Fruit fly (Drosophila melanogaster) whole organism, embryonic: Measurements from ENCODE around the gene CG13131.

Experiments
- Bteb2 ChIP-seq: fragments of 200-800 bp; sonication (Bioruptor generic); optimal IDR thresholded peaks from 2 replicates; lab custom pipeline; 2016; ENCODE audit warnings: missing biosample characterization, missing genetic modification characterization
- CG10147 ChIP-seq: fragments of 200-800 bp; sonication (Bioruptor generic); optimal IDR thresholded peaks from 2 replicates; lab custom pipeline; 2019; ENCODE audit warnings: missing biosample characterization, mild to moderate bottlenecking, missing genetic modification characterization, moderate library complexity
- CG10654 ChIP-seq: fragments of 200-800 bp; sonication (Bioruptor generic); optimal IDR thresholded peaks from 2 replicates; lab custom pipeline; 2016; ENCODE audit warnings: missing biosample characterization, missing genetic modification characterization
- CG11456 ChIP-seq: fragments of 200-800 bp; sonication (Bioruptor generic); IDR thresholded peaks from 3 replicates; pipeline ENCODE4 v1.3.6; 2022; ENCODE audit warnings: missing biosample characterization, missing genetic modification characterization
- CG12659 ChIP-seq: fragments of 200-800 bp; sonication (Bioruptor generic); optimal IDR thresholded peaks from 3 replicates; lab custom pipeline; 2017; ENCODE audit warnings: mild to moderate bottlenecking, missing biosample characterization, missing genetic modification reagents, missing genetic modification characterization
- CG13894 ChIP-seq: fragments of 200-800 bp; sonication (Bioruptor generic); optimal IDR thresholded peaks from 3 replicates; lab custom pipeline; 2018; ENCODE audit warnings: missing biosample characterization, mild to moderate bottlenecking, missing genetic modification characterization, moderate library complexity
- CG14050 ChIP-seq: fragments of 200-800 bp; sonication (Bioruptor generic); IDR thresholded peaks from 3 replicates; pipeline ENCODE4 v1.3.6; 2022; ENCODE audit warnings: missing biosample characterization, missing genetic modification characterization
- CG15073 ChIP-seq: fragments of 200-800 bp; sonication (Bioruptor generic); optimal IDR thresholded peaks from 2 replicates; lab custom pipeline; 2016; ENCODE audit warnings: missing biosample characterization, missing genetic modification characterization
- CG16815 ChIP-seq: fragments of 200-800 bp; sonication (Bioruptor generic); optimal IDR thresholded peaks from 3 replicates; lab custom pipeline; 2017; ENCODE audit warnings: missing biosample characterization, mild to moderate bottlenecking, missing genetic modification characterization
- CG16863 ChIP-seq: fragments of 200-800 bp; sonication (Bioruptor generic); optimal IDR thresholded peaks from 3 replicates; lab custom pipeline; 2016; ENCODE audit warnings: missing biosample characterization, missing genetic modification characterization
- CG18011 ChIP-seq: fragments of 200-800 bp; sonication (Bioruptor generic); optimal IDR thresholded peaks from 2 replicates; lab custom pipeline; 2017; ENCODE audit warnings: missing biosample characterization, missing genetic modification characterization, mild to moderate bottlenecking, moderate library complexity, missing genotype
- CG2120 ChIP-seq: fragments of 200-800 bp; sonication (Bioruptor generic); optimal IDR thresholded peaks from 3 replicates; lab custom pipeline; 2016; ENCODE audit warnings: missing biosample characterization, missing genetic modification characterization
- CG2712 ChIP-seq: fragments of 200-800 bp; optimal IDR thresholded peaks from 3 replicates; lab custom pipeline; 2019; ENCODE audit warnings: missing biosample characterization, mild to moderate bottlenecking, missing genetic modification characterization, moderate library complexity
- CG3407 ChIP-seq: fragments of 200-800 bp; sonication (Bioruptor generic); optimal IDR thresholded peaks from 2 replicates; lab custom pipeline; 2018; ENCODE audit warnings: missing biosample characterization, mild to moderate bottlenecking, missing genetic modification characterization
- CG3838 ChIP-seq: fragments of 200-800 bp; sonication (Bioruptor generic); optimal IDR thresholded peaks from 3 replicates; lab custom pipeline; 2016; ENCODE audit warnings: missing biosample characterization, missing genetic modification characterization
- CG3847 ChIP-seq: fragments of 200-800 bp; sonication (Bioruptor generic); IDR thresholded peaks from 2 replicates; pipeline ENCODE4 v1.3.6; 2022; ENCODE audit warnings: missing biosample characterization, missing genetic modification characterization
- CG6175 ChIP-seq: fragments of 200-800 bp; sonication (Bioruptor generic); IDR thresholded peaks from 3 replicates; pipeline ENCODE4 v1.3.6; 2022; ENCODE audit warnings: missing biosample characterization, missing genetic modification characterization
- CG6813 ChIP-seq: fragments of 200-800 bp; sonication (Bioruptor generic); optimal IDR thresholded peaks from 2 replicates; lab custom pipeline; 2017; ENCODE audit warnings: missing biosample characterization, missing genetic modification characterization, mild to moderate bottlenecking, moderate library complexity, missing genetic modification reagents
- CG7745 ChIP-seq: fragments of 200-800 bp; sonication (Bioruptor generic); optimal IDR thresholded peaks from 2 replicates; lab custom pipeline; 2018; ENCODE audit warnings: missing biosample characterization, mild to moderate bottlenecking, missing genetic modification characterization, moderate library complexity
- CG8089 ChIP-seq: fragments of 200-800 bp; sonication (Bioruptor generic); optimal IDR thresholded peaks from 3 replicates; lab custom pipeline; 2016; ENCODE audit warnings: missing biosample characterization, missing genetic modification characterization
- CTCF ChIP-seq: fragments of 200-800 bp; sonication (Bioruptor generic); optimal IDR thresholded peaks from 2 replicates; lab custom pipeline; 2017; ENCODE audit warnings: missing biosample characterization, mild to moderate bottlenecking, missing genetic modification characterization, moderate library complexity
- Dip3 ChIP-seq: fragments of 200-800 bp; sonication (Bioruptor generic); optimal IDR thresholded peaks from 3 replicates; lab custom pipeline; 2016; ENCODE audit warnings: missing biosample characterization, missing genetic modification characterization
- ERR ChIP-seq: fragments of 200-800 bp; sonication (Bioruptor generic); optimal IDR thresholded peaks from 2 replicates; lab custom pipeline; 2016; ENCODE audit warnings: missing biosample characterization, missing genetic modification characterization
- HLH4C ChIP-seq: fragments of 200-800 bp; sonication (Bioruptor generic); IDR thresholded peaks from 3 replicates; pipeline ENCODE4 v1.3.6; 2022; ENCODE audit warnings: missing biosample characterization, missing genetic modification characterization; ENCODE audit not compliant: partially characterized antibody
- Hand ChIP-seq: fragments of 200-800 bp; sonication (Bioruptor generic); optimal IDR thresholded peaks from 2 replicates; lab custom pipeline; 2017; ENCODE audit warnings: mild to moderate bottlenecking, missing biosample characterization, missing genetic modification reagents, missing genetic modification characterization
- HmgZ ChIP-seq: fragments of 200-800 bp; sonication (Bioruptor generic); optimal IDR thresholded peaks from 2 replicates; lab custom pipeline; 2018; ENCODE audit warnings: missing biosample characterization, mild to moderate bottlenecking, missing genetic modification characterization
- Hmx ChIP-seq: fragments of 200-800 bp; sonication (Bioruptor generic); optimal IDR thresholded peaks from 2 replicates; lab custom pipeline; 2016; ENCODE audit warnings: missing biosample characterization, missing genetic modification characterization
- Hr78 ChIP-seq, 2 experiments: fragments of 200-800 bp in 1 of 2; fragments of >200 bp in 1 of 2; sonication (Bioruptor generic) in 1 of 2; optimal IDR thresholded peaks; 2 replicates each; lab custom pipeline; 2017 to 2019; ENCODE audit warnings: missing biosample characterization in 2 of 2, missing genetic modification characterization in 2 of 2, mild to moderate bottlenecking in 1 of 2, moderate library complexity in 1 of 2
- Jarid2 ChIP-seq: fragments of 200-800 bp; sonication (Bioruptor generic); optimal IDR thresholded peaks from 3 replicates; lab custom pipeline; 2017; ENCODE audit warnings: mild to moderate bottlenecking, missing biosample characterization, missing genetic modification reagents, missing genetic modification characterization
- Nf-YA ChIP-seq: fragments of 200-800 bp; sonication (Bioruptor generic); IDR thresholded peaks from 2 replicates; pipeline ENCODE4 v1.3.6; 2022; ENCODE audit warnings: missing biosample characterization, missing genetic modification characterization
- NfI ChIP-seq: fragments of 200-800 bp; sonication (Bioruptor generic); optimal IDR thresholded peaks from 3 replicates; lab custom pipeline; 2018; ENCODE audit warnings: missing biosample characterization, mild to moderate bottlenecking, missing genetic modification characterization, moderate library complexity
- PHDP ChIP-seq: fragments of 200-800 bp; sonication (Bioruptor generic); optimal IDR thresholded peaks from 3 replicates; lab custom pipeline; 2018; ENCODE audit warnings: missing biosample characterization, mild to moderate bottlenecking, missing genetic modification characterization, moderate library complexity
- Stat92E ChIP-seq, 3 experiments: fragments of >200 bp in 2 of 3; fragments of 200-800 bp in 1 of 3; sonication (Bioruptor generic) in 1 of 3; optimal IDR thresholded peaks; 2 replicates each; lab custom pipeline; 2017 to 2019; ENCODE audit warnings: missing biosample characterization in 3 of 3, missing genetic modification characterization in 3 of 3, mild to moderate bottlenecking in 1 of 3, moderate library complexity in 1 of 3
- TFAM ChIP-seq: fragments of 200-800 bp; sonication (Bioruptor generic); optimal IDR thresholded peaks from 2 replicates; lab custom pipeline; 2017; ENCODE audit warnings: missing biosample characterization, missing genetic modification characterization, inconsistent platforms
- Tbp ChIP-seq: fragments of >200 bp; optimal IDR thresholded peaks from 2 replicates; lab custom pipeline; 2018; ENCODE audit warnings: missing biosample characterization, missing genetic modification characterization
- Vsx1 ChIP-seq: fragments of 200-800 bp; sonication (Bioruptor generic); optimal IDR thresholded peaks from 2 replicates; lab custom pipeline; 2017; ENCODE audit warnings: missing biosample characterization, mild to moderate bottlenecking, missing genetic modification characterization, missing genetic modification reagents
- al ChIP-seq: fragments of 200-800 bp; sonication (Bioruptor generic); IDR thresholded peaks from 2 replicates; pipeline ENCODE4 v1.3.6; 2022; ENCODE audit warnings: missing biosample characterization, missing genetic modification characterization
- ap ChIP-seq: fragments of 200-800 bp; sonication (Bioruptor generic); IDR thresholded peaks from 2 replicates; pipeline ENCODE4 v1.3.6; 2022; ENCODE audit warnings: missing biosample characterization, missing genetic modification characterization
- cg ChIP-seq: fragments of 200-800 bp; sonication (Bioruptor generic); optimal IDR thresholded peaks from 3 replicates; lab custom pipeline; 2019; ENCODE audit warnings: missing biosample characterization, mild to moderate bottlenecking, missing genetic modification characterization, moderate library complexity
- crp ChIP-seq, 2 experiments: fragments of 200-800 bp; sonication (Bioruptor generic); optimal IDR thresholded peaks; 2 replicates in 1 of 2; 3 replicates in 1 of 2; lab custom pipeline; 2017; ENCODE audit warnings: missing biosample characterization in 2 of 2, missing genetic modification characterization in 2 of 2, mild to moderate bottlenecking in 1 of 2, moderate library complexity in 1 of 2
- gcm ChIP-seq: fragments of 200-800 bp; sonication (Bioruptor generic); optimal IDR thresholded peaks from 2 replicates; lab custom pipeline; 2019; ENCODE audit warnings: missing biosample characterization, mild to moderate bottlenecking, missing genetic modification characterization, moderate library complexity
- h ChIP-seq: fragments of >200 bp; optimal IDR thresholded peaks from 2 replicates; lab custom pipeline; 2017
- hkb ChIP-seq, 2 experiments: fragments of 200-800 bp in 1 of 2; fragments of >200 bp in 1 of 2; sonication (Bioruptor generic) in 1 of 2; IDR thresholded peaks in 1 of 2; optimal IDR thresholded peaks in 1 of 2; 2 replicates each; pipeline versions ENCODE4 v1.3.6 to Lab custom; 2017 to 2022; ENCODE audit warnings: missing biosample characterization in 1 of 2, missing genetic modification characterization in 1 of 2
- odd ChIP-seq: fragments of 200-800 bp; sonication (Bioruptor generic); optimal IDR thresholded peaks from 2 replicates; lab custom pipeline; 2017; ENCODE audit warnings: missing biosample characterization, mild to moderate bottlenecking, missing genetic modification characterization
- sim ChIP-seq: fragments of 200-800 bp; sonication (Bioruptor generic); IDR thresholded peaks from 2 replicates; pipeline ENCODE4 v1.3.6; 2022; ENCODE audit warnings: missing biosample characterization, missing genetic modification characterization
- ssp ChIP-seq: fragments of 200-800 bp; sonication (Bioruptor generic); IDR thresholded peaks from 2 replicates; pipeline ENCODE4 v1.3.6; 2022; ENCODE audit warnings: missing biosample characterization, missing genetic modification characterization
- tll ChIP-seq, 2 experiments: fragments of 200-800 bp in 1 of 2; fragments of >200 bp in 1 of 2; sonication (Bioruptor generic) in 1 of 2; optimal IDR thresholded peaks; 2 replicates each; lab custom pipeline; 2017 to 2019; ENCODE audit warnings: missing biosample characterization in 2 of 2, missing genetic modification characterization in 2 of 2, mild to moderate bottlenecking in 1 of 2, moderate library complexity in 1 of 2
- vfl ChIP-seq: fragments of 200-800 bp; sonication (Bioruptor generic); optimal IDR thresholded peaks from 2 replicates; lab custom pipeline; 2016; ENCODE audit warnings: missing biosample characterization, missing genetic modification characterization
- wdn ChIP-seq: fragments of 200-800 bp; sonication (Bioruptor generic); IDR thresholded peaks from 2 replicates; pipeline ENCODE4 v1.3.6; 2022; ENCODE audit warnings: missing biosample characterization, missing genetic modification characterization

Gene CG13131

dm6 chr2L:9984078-9984772, 33.0 kb downstream of the CG13131 start, which contains the start of gene bib (continued):
- no peak for TF ChIP-seq CG16863
- TF ChIP-seq ssp = peak; percentile 69
- TF ChIP-seq CG13894 (tag; lab: Kevin White, UChicago) = peak; percentile 18
- TF ChIP-seq gcm (GFP tag; lab: Kevin White, UChicago) = peak; percentile 85
- TF ChIP-seq CG11456 = no peak
- no peak for TF ChIP-seq CG7745 (tag; lab: Kevin White, UChicago)
- TF ChIP-seq Stat92E (GFP tag; optimal IDR thresholded peaks at IDR 0.05; lab: Kevin White, UChicago) = peak in 1 of 3 experiments; percentile 80
- TF ChIP-seq CG15073 (GFP tag; lab: Kevin White, UChicago) = no peak
- TF ChIP-seq HLH4C (GFP tag; lab: Robert Waterston, UW) = no peak
- TF ChIP-seq Tbp (GFP tag; lab: Kevin White, UChicago) = no peak
- peak; percentile 56 for TF ChIP-seq CG2120 (GFP tag; lab: Kevin White, UChicago)
- TF ChIP-seq NfI (GFP tag; lab: Kevin White, UChicago) = peak; percentile 76
- TF ChIP-seq tll (GFP tag; optimal IDR thresholded peaks at IDR 0.05; lab: Kevin White, UChicago) = peak in 1 of 2 experiments; percentile 92
- TF ChIP-seq CG3838 (GFP tag; lab: Kevin White, UChicago) = peak; percentile 48
- TF ChIP-seq CG8089 (GFP tag; lab: Kevin White, UChicago) = peak; percentile 16
- peak; percentile 10 for TF ChIP-seq cg (GFP tag; lab: Kevin White, UChicago)
- TF ChIP-seq Hand (GFP tag; lab: Kevin White, UChicago) = peak; percentile 73
- peak; percentile 84 for TF ChIP-seq Jarid2
- peak; percentile 95 for TF ChIP-seq CG2712 (tag; lab: Kevin White, UChicago)
- TF ChIP-seq Hr78 (GFP tag; optimal IDR thresholded peaks at IDR 0.05; lab: Kevin White, UChicago) = peak in 1 of 2 experiments; percentile 63
- peak; percentile 77 for TF ChIP-seq CG3407 (GFP tag; lab: Kevin White, UChicago)
- peak in 1 of 2 experiments; percentile 38 for TF ChIP-seq crp (GFP tag; optimal IDR thresholded peaks at IDR 0.05; lab: Kevin White, UChicago)
- no peak for TF ChIP-seq Nf-YA
- TF ChIP-seq odd (GFP tag; lab: Kevin White, UChicago) = peak; percentile 79
- TF ChIP-seq CG3847 (GFP tag; lab: Robert Waterston, UW) = no peak
- no peak for TF ChIP-seq Bteb2 (GFP tag; lab: Kevin White, UChicago)
- peak; percentile 85 for TF ChIP-seq CG12659 (GFP tag; lab: Kevin White, UChicago)
- no peak for TF ChIP-seq sim (GFP tag; lab: Robert Waterston, UW)
- TF ChIP-seq CG16815 = peak; percentile 86
- TF ChIP-seq Hmx (GFP tag; lab: Kevin White, UChicago) = no peak
- TF ChIP-seq CG10654 (GFP tag; lab: Kevin White, UChicago) = peak; percentile 71
- peak; percentile 74 for TF ChIP-seq CG10147
- peak; percentile 87 for TF ChIP-seq CG6813
- TF ChIP-seq ap (GFP tag; lab: Robert Waterston, UW) = no peak
- TF ChIP-seq PHDP (tag; lab: Kevin White, UChicago) = peak; percentile 81
- TF ChIP-seq ERR = no peak
- TF ChIP-seq CTCF (GFP tag; lab: Kevin White, UChicago) = peak; percentile 31
- peak; percentile 27 for TF ChIP-seq HmgZ (tag; lab: Kevin White, UChicago)
- TF ChIP-seq al (GFP tag; lab: Robert Waterston, UW) = no peak
- no peak for TF ChIP-seq Dip3
- TF ChIP-seq CG6175 (GFP tag; lab: Robert Waterston, UW) = peak; percentile 23; the same call in 1 of the 3 replicates
- TF ChIP-seq wdn (GFP tag; lab: Robert Waterston, UW) = 0 out of 2 replicates have a peak, but pooled peaks have one; percentile 20
- no peak for TF ChIP-seq hkb (optimal IDR thresholded peaks at IDR 0.05; lab: Kevin White, UChicago)
- TF ChIP-seq hkb (GFP tag; IDR thresholded peaks at IDR 0.05; lab: Robert Waterston, UW) = peak; percentile 65
- peak; percentile 48 for TF ChIP-seq TFAM (GFP tag; lab: Kevin White, UChicago)
- peak; percentile 73 for TF ChIP-seq Vsx1 (GFP tag; lab: Kevin White, UChicago)
- TF ChIP-seq h (lab: Kevin White, UChicago) = no peak
- TF ChIP-seq vfl = peak; percentile 23
- TF ChIP-seq CG18011 = no peak
- peak; percentile 39; the same call in 1 of the 3 replicates for TF ChIP-seq CG14050 (GFP tag; lab: Robert Waterston, UW)
